Fruit fly (Drosophila melanogaster): ENCODE data around the gene CG32152.

Gene CG32152

dm6 chr3L:16161847-16162556 lies 18.2 kb upstream of the CG32152 start (continued):
- TF ChIP-seq oc (tag; optimal IDR thresholded peaks at IDR 0.05): peak; percentile 33
- peak; percentile 56 for TF ChIP-seq Max (GFP tag; optimal IDR thresholded peaks at IDR 0.05)
- TF ChIP-seq CG6689 (GFP tag; IDR thresholded peaks at IDR 0.05): peak; percentile 66
- peak; percentile 71 for TF ChIP-seq scrt (GFP tag; optimal IDR thresholded peaks at IDR 0.05)
- peak; percentile 34 for TF ChIP-seq Ets65A (GFP tag)
- peak; percentile 42 for TF ChIP-seq CG10431 (GFP tag; optimal IDR thresholded peaks at IDR 0.05)
- TF ChIP-seq MESR4 (GFP tag; optimal IDR thresholded peaks at IDR 0.05): no peak
- TF ChIP-seq CG14014 (GFP tag; IDR thresholded peaks at IDR 0.05): peak; percentile 55
- TF ChIP-seq Meics (GFP tag; optimal IDR thresholded peaks at IDR 0.05): peak; percentile 83
- peak; percentile 65 for TF ChIP-seq CG9437 (GFP tag; optimal IDR thresholded peaks at IDR 0.05)
- TF ChIP-seq MTF-1 (GFP tag; optimal IDR thresholded peaks at IDR 0.05; ENCODE audit: borderline replicate concordance): peak; percentile 41
- no peak for TF ChIP-seq CG8478 (optimal IDR thresholded peaks at IDR 0.05)
- TF ChIP-seq B-H1 (GFP tag; IDR thresholded peaks at IDR 0.05): peak; percentile 27; the same call in 1 of the 3 replicates
- TF ChIP-seq org-1 (GFP tag; optimal IDR thresholded peaks at IDR 0.05): peak; percentile 57
- TF ChIP-seq Scr (GFP tag; IDR thresholded peaks at IDR 0.05; ENCODE audit: partially characterized antibody): no peak
- peak; percentile 53 for TF ChIP-seq Nf-YB (GFP tag; optimal IDR thresholded peaks at IDR 0.05)
- no peak for TF ChIP-seq unc-4 (GFP tag; IDR thresholded peaks at IDR 0.05; ENCODE audit: partially characterized antibody)
- TF ChIP-seq D19A (tag; optimal IDR thresholded peaks at IDR 0.05): peak; percentile 75
- no peak for TF ChIP-seq CkIIα-i1 (GFP tag; IDR thresholded peaks at IDR 0.05)
- peak; percentile 48 for TF ChIP-seq salm (tag; optimal IDR thresholded peaks at IDR 0.05)
- TF ChIP-seq slou (GFP tag; optimal IDR thresholded peaks at IDR 0.05): no peak
- no peak for TF ChIP-seq fd64A (GFP tag; optimal IDR thresholded peaks at IDR 0.05)
- peak; percentile 6 for TF ChIP-seq sima (GFP tag; optimal IDR thresholded peaks at IDR 0.05)
- peak; percentile 53 for TF ChIP-seq sisA (GFP tag; IDR thresholded peaks at IDR 0.05)
- TF ChIP-seq Six4 (GFP tag; optimal IDR thresholded peaks at IDR 0.05): peak; percentile 37
- peak; percentile 59 for TF ChIP-seq slp2 (GFP tag; optimal IDR thresholded peaks at IDR 0.05)
- TF ChIP-seq twi (tag; optimal IDR thresholded peaks at IDR 0.05): peak; percentile 62
- TF ChIP-seq jing (GFP tag; optimal IDR thresholded peaks at IDR 0.05): peak; percentile 16
- TF ChIP-seq usp (GFP tag; optimal IDR thresholded peaks at IDR 0.05): no peak
- no peak for TF ChIP-seq Ets97D (GFP tag; optimal IDR thresholded peaks at IDR 0.05)
- TF ChIP-seq luna (GFP tag; optimal IDR thresholded peaks at IDR 0.05): no peak
- TF ChIP-seq hth (optimal IDR thresholded peaks at IDR 0.05): no peak
- peak; percentile 39; the same call in 1 of the 2 replicates for TF ChIP-seq gsb (GFP tag; IDR thresholded peaks at IDR 0.05)
- peak; percentile 56 for TF ChIP-seq Taf1 (GFP tag; IDR thresholded peaks at IDR 0.05)
- 0 out of 2 replicates have a peak, but pooled peaks have one; percentile 1 for TF ChIP-seq dati (GFP tag; IDR thresholded peaks at IDR 0.05)
- no peak for TF ChIP-seq CG11085 (GFP tag; IDR thresholded peaks at IDR 0.05)
- TF ChIP-seq Dip3 (GFP tag; optimal IDR thresholded peaks at IDR 0.05): peak; percentile 74
- peak; percentile 31 for TF ChIP-seq NC2β (GFP tag; optimal IDR thresholded peaks at IDR 0.05)
- TF ChIP-seq bigmax (GFP tag; optimal IDR thresholded peaks at IDR 0.05): no peak
- TF ChIP-seq unpg (GFP tag; optimal IDR thresholded peaks at IDR 0.05): peak; percentile 67
- peak; percentile 51 for TF ChIP-seq CG8089 (GFP tag; optimal IDR thresholded peaks at IDR 0.05)
- TF ChIP-seq maf-S (GFP tag; optimal IDR thresholded peaks at IDR 0.05): peak; percentile 31
- peak; percentile 27 for TF ChIP-seq gsb-n (tag; optimal IDR thresholded peaks at IDR 0.05)
- peak; percentile 70 for TF ChIP-seq CG9932 (GFP tag; IDR thresholded peaks at IDR 0.05)
- TF ChIP-seq Neu2 (GFP tag; optimal IDR thresholded peaks at IDR 0.05; ENCODE audit: borderline replicate concordance): no peak
- peak; percentile 19 for TF ChIP-seq trem (tag; optimal IDR thresholded peaks at IDR 0.05)
- peak; percentile 63 for TF ChIP-seq fd3F (GFP tag; optimal IDR thresholded peaks at IDR 0.05)
- TF ChIP-seq CG30431 (GFP tag; optimal IDR thresholded peaks at IDR 0.05): peak; percentile 34
- no peak for TF ChIP-seq Dref (GFP tag; IDR thresholded peaks at IDR 0.05)
- TF ChIP-seq Sry-β (GFP tag; optimal IDR thresholded peaks at IDR 0.05): no peak
- TF ChIP-seq CG1603 (tag; optimal IDR thresholded peaks at IDR 0.05): no peak
